Worm (Caenorhabditis elegans) whole organism, midembryonic: ENCODE data around the gene nlp-71.

ENCODE experiments used
- T22C8.4 ChIP-seq: fragments of 200-800 bp; sonication (Bioruptor generic); IDR thresholded peaks from 2 replicates; pipeline ENCODE4 v1.3.6; 2022; ENCODE audit warnings: missing genetic modification characterization, missing compliant biosample characterization
- ref-1 ChIP-seq: fragments of 200-800 bp; sonication (Bioruptor generic); conservative IDR thresholded peaks from 2 replicates; pipeline ENCODE4 v1.3.6; 2022; ENCODE audit warnings: missing genetic modification reagents, missing genetic modification characterization, missing compliant biosample characterization

DNA sequence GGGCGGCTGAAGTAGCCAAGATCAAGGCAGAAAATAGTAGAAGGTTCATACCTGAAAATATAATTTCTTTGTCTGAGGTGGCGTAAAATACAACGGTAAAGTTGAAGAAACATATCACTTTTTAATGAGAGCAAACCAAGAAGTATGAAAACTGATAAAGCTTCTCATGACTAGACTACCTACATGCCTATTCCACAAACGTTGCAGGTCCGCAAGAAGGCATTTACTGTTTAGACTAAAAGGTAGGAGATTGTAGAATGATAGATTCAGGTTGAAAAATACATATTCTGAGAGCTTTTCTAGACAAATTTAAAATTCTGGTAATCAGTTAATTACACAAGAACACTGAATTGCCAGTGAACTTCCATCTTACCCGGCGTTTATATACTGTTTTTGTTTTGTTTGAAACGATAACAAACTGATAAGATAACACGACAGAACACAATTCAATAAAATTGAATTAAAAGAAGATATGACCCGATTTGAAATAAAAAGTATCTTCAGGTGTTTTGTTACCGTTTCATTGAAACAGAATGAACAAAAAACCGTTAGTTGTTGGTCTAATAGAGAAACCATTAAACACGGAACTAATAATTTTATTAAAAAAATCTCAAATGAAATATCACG is 12.8 kb upstream of the nlp-71 start, which contains the start of gene acp-6:
- no peak for TF ChIP-seq ref-1
- no peak for TF ChIP-seq T22C8.4 (GFP tag; lab: Robert Waterston, UW)
